Fruit fly (Drosophila melanogaster) whole organism, embryonic: ENCODE results near the gene CG4629.

ENCODE experiments used
- Adf1 ChIP-seq: fragments of 200-800 bp; sonication (Bioruptor generic); IDR thresholded peaks from 2 replicates; pipeline ENCODE4 v1.3.6; 2022; ENCODE audit warnings: missing biosample characterization, missing genetic modification characterization
- CG13287 ChIP-seq: fragments of 200-800 bp; sonication (Bioruptor generic); IDR thresholded peaks from 2 replicates; pipeline ENCODE4 v1.3.6; 2022; ENCODE audit warnings: missing biosample characterization, missing genetic modification characterization; ENCODE audit not compliant: partially characterized antibody
- CG14710 ChIP-seq: fragments of 200-800 bp; sonication (Bioruptor generic); optimal IDR thresholded peaks from 3 replicates; lab custom pipeline; 2019; ENCODE audit warnings: missing biosample characterization, mild to moderate bottlenecking, missing genetic modification characterization, moderate library complexity
- CG1647 ChIP-seq: fragments of 200-800 bp; sonication (Bioruptor generic); optimal IDR thresholded peaks from 3 replicates; lab custom pipeline; 2016; ENCODE audit warnings: missing biosample characterization, missing genetic modification characterization
- CG18262 ChIP-seq: fragments of 200-800 bp; optimal IDR thresholded peaks from 3 replicates; lab custom pipeline; 2019; ENCODE audit warnings: missing biosample characterization, mild to moderate bottlenecking, missing genetic modification characterization, moderate library complexity
- CG18599 ChIP-seq: fragments of 200-800 bp; sonication (Bioruptor generic); optimal IDR thresholded peaks from 3 replicates; lab custom pipeline; 2017; ENCODE audit warnings: missing biosample characterization, missing genetic modification characterization, mild to moderate bottlenecking, moderate library complexity, missing genetic modification reagents
- CG2712 ChIP-seq: fragments of 200-800 bp; optimal IDR thresholded peaks from 3 replicates; lab custom pipeline; 2019; ENCODE audit warnings: missing biosample characterization, mild to moderate bottlenecking, missing genetic modification characterization, moderate library complexity
- CG2875 ChIP-seq: fragments of 200-800 bp; sonication (Bioruptor generic); optimal IDR thresholded peaks from 2 replicates; lab custom pipeline; 2017; ENCODE audit warnings: missing biosample characterization, mild to moderate bottlenecking, missing genetic modification characterization, missing genetic modification reagents
- CG34224 ChIP-seq: fragments of 200-800 bp; sonication (Bioruptor generic); IDR thresholded peaks from 3 replicates; pipeline ENCODE4 v1.3.6; 2022; ENCODE audit warnings: missing biosample characterization, missing genetic modification characterization; ENCODE audit not compliant: partially characterized antibody
- CG34376 ChIP-seq: fragments of 200-800 bp; sonication (Bioruptor generic); optimal IDR thresholded peaks from 2 replicates; lab custom pipeline; 2018; ENCODE audit warnings: missing biosample characterization, mild to moderate bottlenecking, missing genetic modification characterization
- CG43689 ChIP-seq: fragments of 200-800 bp; sonication (Bioruptor generic); IDR thresholded peaks from 2 replicates; pipeline ENCODE4 v1.3.6; 2022; ENCODE audit warnings: missing biosample characterization, missing genetic modification characterization
- CG4617 ChIP-seq: fragments of 200-800 bp; sonication (Bioruptor generic); optimal IDR thresholded peaks from 3 replicates; lab custom pipeline; 2016; ENCODE audit warnings: missing biosample characterization, missing genetic modification characterization, borderline replicate concordance
- CG8290 ChIP-seq, 3 experiments: fragments of 200-800 bp; sonication (Bioruptor generic); optimal IDR thresholded peaks; 2 replicates each; lab custom pipeline; 2016 to 2019; ENCODE audit warnings: missing biosample characterization in 3 of 3, missing genetic modification characterization in 3 of 3, mild to moderate bottlenecking in 2 of 3, moderate library complexity in 1 of 3
- CG9797 ChIP-seq: fragments of 200-800 bp; sonication (Bioruptor generic); optimal IDR thresholded peaks from 3 replicates; lab custom pipeline; 2018; ENCODE audit warnings: missing biosample characterization, mild to moderate bottlenecking, missing genetic modification characterization
- Dad ChIP-seq: fragments of 200-800 bp; sonication (Bioruptor generic); optimal IDR thresholded peaks from 3 replicates; lab custom pipeline; 2016; ENCODE audit warnings: missing biosample characterization, missing genetic modification characterization
- Dll ChIP-seq: fragments of 200-800 bp; sonication (Bioruptor generic); IDR thresholded peaks from 4 replicates; pipeline ENCODE4 v1.3.6; 2022; ENCODE audit warnings: missing biosample characterization, missing genetic modification characterization; ENCODE audit not compliant: partially characterized antibody
- Dp ChIP-seq: fragments of 200-800 bp; sonication (Bioruptor generic); optimal IDR thresholded peaks from 2 replicates; lab custom pipeline; 2018; ENCODE audit warnings: missing biosample characterization, mild to moderate bottlenecking, missing genetic modification characterization, moderate library complexity
- Gsc ChIP-seq: fragments of 200-800 bp; sonication (Bioruptor generic); IDR thresholded peaks from 2 replicates; pipeline ENCODE4 v1.3.6; 2022; ENCODE audit warnings: missing biosample characterization, missing genetic modification characterization
- Gug ChIP-seq: fragments of 200-800 bp; sonication (Bioruptor generic); IDR thresholded peaks from 4 replicates; pipeline ENCODE4 v1.3.6; 2022; ENCODE audit warnings: missing biosample characterization, missing genetic modification characterization
- HmgZ ChIP-seq: fragments of 200-800 bp; sonication (Bioruptor generic); optimal IDR thresholded peaks from 2 replicates; lab custom pipeline; 2018; ENCODE audit warnings: missing biosample characterization, mild to moderate bottlenecking, missing genetic modification characterization
- Hr78 ChIP-seq, 2 experiments: fragments of 200-800 bp in 1 of 2; fragments of >200 bp in 1 of 2; sonication (Bioruptor generic) in 1 of 2; optimal IDR thresholded peaks; 2 replicates each; lab custom pipeline; 2017 to 2019; ENCODE audit warnings: missing biosample characterization in 2 of 2, missing genetic modification characterization in 2 of 2, mild to moderate bottlenecking in 1 of 2, moderate library complexity in 1 of 2
- Kr ChIP-seq: fragments of 200-800 bp; sonication (Bioruptor generic); optimal IDR thresholded peaks from 2 replicates; lab custom pipeline; 2017; ENCODE audit warnings: missing biosample characterization, mild to moderate bottlenecking, missing genetic modification characterization
- MESR4 ChIP-seq: fragments of 200-800 bp; sonication (Bioruptor generic); optimal IDR thresholded peaks from 2 replicates; lab custom pipeline; 2018; ENCODE audit warnings: missing biosample characterization, mild to moderate bottlenecking, missing genetic modification characterization, moderate library complexity
- Med ChIP-seq: fragments of 200-800 bp; sonication (Bioruptor generic); peaks from one replicate; lab custom pipeline; 2016; ENCODE audit warnings: missing biosample characterization, missing genetic modification characterization, mild to moderate bottlenecking, inconsistent platforms, moderate library complexity
- Oli ChIP-seq: fragments of 200-800 bp; sonication (Bioruptor generic); optimal IDR thresholded peaks from 2 replicates; lab custom pipeline; 2018; ENCODE audit warnings: missing biosample characterization, mild to moderate bottlenecking, missing genetic modification characterization, moderate library complexity
- Pdp1 ChIP-seq, 2 experiments: fragments of 200-800 bp; sonication (Bioruptor generic); optimal IDR thresholded peaks; 3 replicates each; lab custom pipeline; 2016; ENCODE audit warnings: missing biosample characterization in 2 of 2, missing genetic modification characterization in 2 of 2, mild to moderate bottlenecking in 1 of 2, moderate library complexity in 1 of 2
- Sin3A ChIP-seq: fragments of >200 bp; optimal IDR thresholded peaks from 2 replicates; lab custom pipeline; 2018
- Trl ChIP-seq, 3 experiments: fragments of >200 bp in 2 of 3; fragments of 200-800 bp in 1 of 3; sonication (Bioruptor generic) in 1 of 3; optimal IDR thresholded peaks; 2 replicates in 1 of 3; 3 replicates in 2 of 3; lab custom pipeline; 2016 to 2017; ENCODE audit warnings: missing biosample characterization in 1 of 3, missing genetic modification characterization in 1 of 3
- YL-1 ChIP-seq: fragments of 200-800 bp; sonication (Bioruptor generic); optimal IDR thresholded peaks from 3 replicates; lab custom pipeline; 2017; ENCODE audit warnings: missing biosample characterization, mild to moderate bottlenecking, missing genetic modification characterization
- bsh ChIP-seq, 2 experiments: fragments of 200-800 bp; sonication (Bioruptor generic); optimal IDR thresholded peaks; 2 replicates each; lab custom pipeline; 2017 to 2018; ENCODE audit warnings: mild to moderate bottlenecking in 2 of 2, missing biosample characterization in 2 of 2, missing genetic modification characterization in 2 of 2, moderate library complexity in 1 of 2
- cad ChIP-seq: fragments of >200 bp; optimal IDR thresholded peaks from 2 replicates; lab custom pipeline; 2017; ENCODE audit warnings: missing biosample characterization, missing genetic modification characterization
- chinmo ChIP-seq: fragments of 200-800 bp; sonication (Bioruptor generic); IDR thresholded peaks from 4 replicates; pipeline ENCODE4 v1.3.6; 2022; ENCODE audit warnings: missing biosample characterization, missing genetic modification characterization; ENCODE audit not compliant: partially characterized antibody
- ftz-f1 ChIP-seq: fragments of 200-800 bp; sonication (Bioruptor generic); optimal IDR thresholded peaks from 2 replicates; lab custom pipeline; 2016; ENCODE audit warnings: missing biosample characterization, missing genetic modification characterization
- gfzf ChIP-seq: fragments of 200-800 bp; sonication (Bioruptor generic); optimal IDR thresholded peaks from 2 replicates; lab custom pipeline; 2016; ENCODE audit warnings: missing biosample characterization, mild to moderate bottlenecking, missing genetic modification characterization, moderate library complexity
- inv ChIP-seq: fragments of 200-800 bp; sonication (Bioruptor generic); IDR thresholded peaks from 2 replicates; pipeline ENCODE4 v1.3.6; 2022; ENCODE audit warnings: missing biosample characterization, missing genetic modification characterization; ENCODE audit not compliant: partially characterized antibody
- kay ChIP-seq: fragments of 200-800 bp; sonication (Bioruptor generic); optimal IDR thresholded peaks from 2 replicates; lab custom pipeline; 2016; ENCODE audit warnings: missing biosample characterization, missing genetic modification characterization
- nom ChIP-seq: fragments of 200-800 bp; sonication (Bioruptor generic); optimal IDR thresholded peaks from 2 replicates; lab custom pipeline; 2017; ENCODE audit warnings: missing biosample characterization, missing genetic modification characterization, mild to moderate bottlenecking, moderate library complexity, missing genetic modification reagents
- pzg ChIP-seq: fragments of 200-800 bp; sonication (Bioruptor generic); optimal IDR thresholded peaks from 3 replicates; lab custom pipeline; 2018; ENCODE audit warnings: missing biosample characterization, mild to moderate bottlenecking, missing genetic modification characterization, moderate library complexity
- row ChIP-seq: fragments of 200-800 bp; sonication (Bioruptor generic); IDR thresholded peaks from 3 replicates; pipeline ENCODE4 v1.3.6; 2022; ENCODE audit warnings: missing biosample characterization, missing genetic modification characterization
- scrt ChIP-seq: fragments of 200-800 bp; sonication (Bioruptor generic); optimal IDR thresholded peaks from 2 replicates; lab custom pipeline; 2018; ENCODE audit warnings: missing biosample characterization, mild to moderate bottlenecking, missing genetic modification characterization, moderate library complexity
- ssp ChIP-seq: fragments of 200-800 bp; sonication (Bioruptor generic); IDR thresholded peaks from 2 replicates; pipeline ENCODE4 v1.3.6; 2022; ENCODE audit warnings: missing biosample characterization, missing genetic modification characterization
- stwl ChIP-seq: fragments of 200-800 bp; sonication (Bioruptor generic); optimal IDR thresholded peaks from 3 replicates; lab custom pipeline; 2018; ENCODE audit warnings: missing biosample characterization, mild to moderate bottlenecking, missing genetic modification characterization, moderate library complexity
- z ChIP-seq: fragments of 200-800 bp; sonication (Bioruptor generic); IDR thresholded peaks from 3 replicates; pipeline ENCODE4 v1.3.6; 2022; ENCODE audit warnings: missing biosample characterization, missing genetic modification characterization

The CG4629 gene

DNA sequence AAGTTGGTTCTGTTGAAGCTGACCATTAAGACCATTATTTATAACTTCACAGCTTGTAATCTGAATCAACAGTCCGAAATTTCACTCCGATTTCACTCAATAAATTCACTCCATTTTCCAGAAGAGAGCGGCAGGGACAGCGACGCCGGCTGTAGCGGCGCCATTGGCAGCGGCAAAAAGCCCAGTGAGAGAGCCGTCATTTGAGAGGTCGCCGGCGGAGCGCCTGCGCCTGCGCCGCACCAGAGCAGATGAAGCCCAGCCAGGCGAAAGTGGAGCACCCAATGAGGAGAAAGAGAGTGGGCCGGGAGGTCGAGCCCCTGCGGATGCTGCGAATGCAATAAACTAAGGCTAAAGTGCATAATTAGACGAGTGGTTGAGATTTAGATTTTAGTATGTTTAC, 19.6 kb downstream of the CG4629 start (continued):
- TF ChIP-seq Adf1 (GFP tag; lab: Robert Waterston, UW) (peak; percentile 85), inv (no peak), Oli (tag; lab: Kevin White, UChicago) (no peak), ssp (GFP tag; lab: Robert Waterston, UW) (no peak), CG1647 (GFP tag; lab: Kevin White, UChicago) (no peak), Trl (optimal IDR thresholded peaks at IDR 0.05; lab: Kevin White, UChicago) (peak; percentile 34 to 60), Trl (GFP tag; optimal IDR thresholded peaks at IDR 0.05; lab: Kevin White, UChicago) (no peak), chinmo (GFP tag; lab: Robert Waterston, UW) (0 out of 4 replicates have a peak, but pooled peaks have one; percentile 62), CG13287 (GFP tag; lab: Robert Waterston, UW) (peak; percentile 29; the same call in 1 of the 2 replicates), CG14710 (tag; lab: Kevin White, UChicago) (no peak), Dad (GFP tag; lab: Kevin White, UChicago) (no peak), scrt (GFP tag; lab: Kevin White, UChicago) (peak; percentile 20), Dp (no peak), z (GFP tag; lab: Robert Waterston, UW) (peak; percentile 93), CG2875 (GFP tag; lab: Kevin White, UChicago) (no peak), CG18262 (tag; lab: Kevin White, UChicago) (no peak)

DNA sequence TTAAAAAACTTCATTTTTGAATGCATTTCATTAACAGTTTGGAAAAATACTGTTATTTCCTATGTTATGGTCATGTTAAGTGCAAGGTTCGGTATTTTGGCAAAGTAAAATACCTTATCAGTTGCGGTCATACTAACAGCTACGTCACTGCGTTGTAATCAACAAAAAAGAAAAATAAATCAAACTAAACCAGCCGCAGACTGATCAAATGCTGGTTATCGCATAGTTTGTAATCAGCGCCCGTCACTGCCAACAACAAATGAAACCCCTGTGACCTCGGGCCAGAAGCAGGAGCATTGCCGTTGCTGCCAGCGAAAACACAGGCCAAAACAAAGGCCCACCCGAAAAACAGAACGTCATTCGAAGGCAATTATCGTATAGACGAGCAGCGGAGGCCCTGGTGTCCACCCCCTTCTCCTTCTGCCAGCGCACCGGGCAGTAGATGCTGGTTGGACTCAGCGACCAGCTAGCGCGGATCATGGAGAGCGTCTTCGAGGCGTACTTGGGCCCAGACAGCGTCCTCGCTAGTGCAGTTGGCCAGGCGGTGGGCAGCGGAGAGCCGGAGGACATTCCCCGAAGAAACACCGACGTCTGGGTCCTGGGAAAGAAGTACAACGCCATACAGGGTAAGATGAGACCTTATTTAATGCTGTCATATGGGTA, 21.4 kb downstream of the CG4629 start, which contains the start of gene Atg4a:
Atg4a (plus strand) TSS at position 110 of the 663 bp plus-strand sequence.
- TF ChIP-seq cad (GFP tag; lab: Kevin White, UChicago) (no peak), nom (GFP tag; lab: Kevin White, UChicago) (peak; percentile 62), chinmo (GFP tag; lab: Robert Waterston, UW) (0 out of 4 replicates have a peak, but pooled peaks have one; percentile 16), bsh (GFP tag; optimal IDR thresholded peaks at IDR 0.05; lab: Kevin White, UChicago) (peak in 1 of 2 experiments; percentile 21), stwl (tag; lab: Kevin White, UChicago) (peak; percentile 41), ftz-f1 (peak; percentile 13), CG8290 (GFP tag; optimal IDR thresholded peaks at IDR 0.05; lab: Kevin White, UChicago) (no peak), CG8290 (tag; optimal IDR thresholded peaks at IDR 0.05; lab: Kevin White, UChicago) (no peak), CG13287 (GFP tag; lab: Robert Waterston, UW) (peak; percentile 27; the same call in 1 of the 2 replicates), Sin3A (lab: Kevin White, UChicago) (peak; percentile 4), YL-1 (peak; percentile 64), Gug (no peak), CG2712 (tag; lab: Kevin White, UChicago) (peak; percentile 2), gfzf (peak; percentile 66), MESR4 (GFP tag; lab: Kevin White, UChicago) (peak; percentile 80), pzg (GFP tag; lab: Kevin White, UChicago) (peak; percentile 35), Dll (0 out of 4 replicates have a peak, but pooled peaks have one; percentile 30), Med (GFP tag; lab: Kevin White, UChicago) (peak; percentile 62), Kr (GFP tag; lab: Kevin White, UChicago) (no peak), Gsc (GFP tag; lab: Robert Waterston, UW) (no peak), CG4617 (GFP tag; lab: Kevin White, UChicago) (peak; percentile 42), Hr78 (GFP tag; optimal IDR thresholded peaks at IDR 0.05; lab: Kevin White, UChicago) (peak in 1 of 2 experiments; percentile 23), CG34224 (GFP tag; lab: Robert Waterston, UW) (peak; percentile 34; the same call in 1 of the 3 replicates), CG43689 (GFP tag; lab: Robert Waterston, UW) (no peak), row (GFP tag; lab: Robert Waterston, UW) (0 out of 3 replicates have a peak, but pooled peaks have one; percentile 12), Pdp1 (GFP tag; optimal IDR thresholded peaks at IDR 0.05; lab: Kevin White, UChicago) (peak in 1 of 2 experiments; percentile 74), HmgZ (tag; lab: Kevin White, UChicago) (peak; percentile 1), CG18599 (GFP tag; lab: Kevin White, UChicago) (no peak), CG34376 (peak; percentile 21), kay (GFP tag; lab: Kevin White, UChicago) (no peak), CG9797 (peak; percentile 67)
